Fruit fly (Drosophila melanogaster) Kc167 (cell line): Measurements from ENCODE around the gene Scgalpha.

Source experiments
- Myc ChIP-seq: fragments of >200 bp; optimal IDR thresholded peaks from 2 replicates; lab custom pipeline; 2017; ENCODE audit warnings: missing external identifiers
- Sin3A ChIP-seq: fragments of >200 bp; optimal IDR thresholded peaks from 2 replicates; lab custom pipeline; 2018; ENCODE audit warnings: missing external identifiers
- h ChIP-seq: fragments of >200 bp; optimal IDR thresholded peaks from 3 replicates; lab custom pipeline; 2018; ENCODE audit warnings: missing external identifiers
- insv ChIP-seq: fragments of >200 bp; optimal IDR thresholded peaks from 3 replicates; lab custom pipeline; 2018; ENCODE audit warnings: missing external identifiers
- psq ChIP-seq: fragments of >200 bp; optimal IDR thresholded peaks from 2 replicates; lab custom pipeline; 2017; ENCODE audit warnings: missing external identifiers
- ttk ChIP-seq: sonication (Bioruptor generic); optimal IDR thresholded peaks from 2 replicates; lab custom pipeline; 2017; ENCODE audit warnings: missing external identifiers

Gene Scgalpha

dm6 chr2L:8292159-8292887 is 10.9 kb upstream of the Scgalpha start:
- no peak for TF ChIP-seq ttk (lab: Kevin White, UChicago)
- TF ChIP-seq psq = no peak
- no peak for TF ChIP-seq insv
- no peak for TF ChIP-seq h (lab: Kevin White, UChicago)
- TF ChIP-seq Myc (lab: Kevin White, UChicago) = no peak
- no peak for TF ChIP-seq Sin3A (lab: Kevin White, UChicago)

- no peak for TF ChIP-seq ttk (lab: Kevin White, UChicago)
- TF ChIP-seq Sin3A (lab: Kevin White, UChicago) = no peak
- TF ChIP-seq h (lab: Kevin White, UChicago) = no peak
- no peak for TF ChIP-seq psq
- no peak for TF ChIP-seq Myc (lab: Kevin White, UChicago)
- no peak for TF ChIP-seq insv
These were observed 9.8 kb upstream of the Scgalpha start for dm6 chr2L:8293449-8293848.

- no peak for TF ChIP-seq psq
- TF ChIP-seq Sin3A (lab: Kevin White, UChicago) = no peak
- no peak for TF ChIP-seq h (lab: Kevin White, UChicago)
- no peak for TF ChIP-seq Myc (lab: Kevin White, UChicago)
These were observed 9.2 kb upstream of the Scgalpha start for dm6 chr2L:8294043-8294442.

dm6 chr2L:8296395-8296794 is 6.8 kb upstream of the Scgalpha start:
- no peak for TF ChIP-seq h (lab: Kevin White, UChicago)
- TF ChIP-seq psq = no peak
- TF ChIP-seq Myc (lab: Kevin White, UChicago) = no peak
- TF ChIP-seq ttk (lab: Kevin White, UChicago) = no peak
- TF ChIP-seq Sin3A (lab: Kevin White, UChicago) = no peak
- TF ChIP-seq insv = no peak

- no peak for TF ChIP-seq ttk (lab: Kevin White, UChicago)
- TF ChIP-seq insv = no peak
- TF ChIP-seq Myc (lab: Kevin White, UChicago) = no peak
- no peak for TF ChIP-seq Sin3A (lab: Kevin White, UChicago)
- no peak for TF ChIP-seq h (lab: Kevin White, UChicago)
- TF ChIP-seq psq = no peak
These were observed 6.2 kb upstream of the Scgalpha start for dm6 chr2L:8297070-8297469.

- no peak for TF ChIP-seq Myc (lab: Kevin White, UChicago)
- no peak for TF ChIP-seq ttk (lab: Kevin White, UChicago)
- no peak for TF ChIP-seq Sin3A (lab: Kevin White, UChicago)
- TF ChIP-seq h (lab: Kevin White, UChicago) = no peak
- TF ChIP-seq psq = no peak
- TF ChIP-seq insv = no peak
These were observed 3.9 kb upstream of the Scgalpha start for dm6 chr2L:8299194-8299811.

dm6 chr2L:8300220-8301167 is 2.7 kb upstream of the Scgalpha start, which contains the start of gene Btk:
Btk (minus strand) TSS chr2L:8301079.
- TF ChIP-seq ttk (lab: Kevin White, UChicago) = no peak
- no peak for TF ChIP-seq h (lab: Kevin White, UChicago)
- no peak for TF ChIP-seq insv
- no peak for TF ChIP-seq Myc (lab: Kevin White, UChicago)
- no peak for TF ChIP-seq psq
- no peak for TF ChIP-seq Sin3A (lab: Kevin White, UChicago)

dm6 chr2L:8304635-8305034 is 1.4 kb downstream of the Scgalpha start:
- TF ChIP-seq Myc (lab: Kevin White, UChicago) = no peak
- no peak for TF ChIP-seq insv
- no peak for TF ChIP-seq Sin3A (lab: Kevin White, UChicago)
- TF ChIP-seq psq = no peak
- TF ChIP-seq h (lab: Kevin White, UChicago) = no peak

- TF ChIP-seq Sin3A (lab: Kevin White, UChicago) (no peak), ttk (lab: Kevin White, UChicago) (no peak), insv (no peak), Myc (lab: Kevin White, UChicago) (no peak), h (lab: Kevin White, UChicago) (no peak), psq (no peak)
These were observed 2.2 kb downstream of the Scgalpha start, which contains the start of gene CG7840 for dm6 chr2L:8305409-8305808. CG7840 (plus strand) TSS chr2L:8305586.

dm6 chr2L:8307817-8308551 is 4.8 kb downstream of the Scgalpha start, which contains the start of the genes Ostgamma and Mettl14:
Ostgamma (minus strand) TSS chr2L:8308192.
Mettl14 (plus strand) TSS chr2L:8308427.
- no peak for TF ChIP-seq ttk (lab: Kevin White, UChicago)
- TF ChIP-seq Myc (lab: Kevin White, UChicago) = no peak
- no peak for TF ChIP-seq insv
- no peak for TF ChIP-seq Sin3A (lab: Kevin White, UChicago)
- no peak for TF ChIP-seq h (lab: Kevin White, UChicago)
- TF ChIP-seq psq = no peak

- TF ChIP-seq insv (no peak), ttk (lab: Kevin White, UChicago) (no peak), psq (no peak), Myc (lab: Kevin White, UChicago) (no peak), Sin3A (lab: Kevin White, UChicago) (no peak), h (lab: Kevin White, UChicago) (no peak)
These were observed 7.9 kb downstream of the Scgalpha start, which contains the start of the genes CG7810 and CG7806 for dm6 chr2L:8311091-8311490. CG7810 (minus strand) TSS chr2L:8311195. CG7806 (plus strand) TSS chr2L:8311399.
